Fruit fly (Drosophila melanogaster): ENCODE results near the gene Cyt-c-d.

DNA sequence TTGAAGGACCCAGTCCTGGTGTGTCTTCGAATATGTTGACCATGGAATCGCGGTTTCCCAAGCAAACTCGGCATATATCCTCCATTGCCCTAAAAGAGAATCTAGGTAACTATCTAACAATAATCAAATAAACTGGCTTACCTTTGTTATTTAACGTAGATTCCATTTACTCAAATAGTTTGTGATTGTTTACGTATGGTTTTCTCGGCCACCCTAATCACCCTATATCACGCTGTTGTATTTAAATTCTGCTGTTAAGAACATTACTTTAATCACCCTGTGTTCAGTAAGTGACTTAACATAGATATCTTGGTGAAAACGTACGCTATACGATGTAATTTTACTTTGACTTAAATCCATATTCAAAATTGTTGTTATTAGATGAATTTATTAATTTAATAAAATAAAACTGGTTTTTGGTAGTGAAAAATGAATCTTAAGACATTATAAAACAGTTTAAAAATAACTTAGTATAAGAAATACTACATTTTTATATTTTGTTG, 12.6 kb upstream of the Cyt-c-d start:
- TF ChIP-seq CG6792 (GFP tag; optimal IDR thresholded peaks at IDR 0.05): no peak
- no peak for TF ChIP-seq lz (GFP tag; optimal IDR thresholded peaks at IDR 0.05)
- TF ChIP-seq dac (GFP tag; optimal IDR thresholded peaks at IDR 0.05): no peak
- no peak for TF ChIP-seq CG3919 (GFP tag; optimal IDR thresholded peaks at IDR 0.05)
- TF ChIP-seq spab (GFP tag; optimal IDR thresholded peaks at IDR 0.05): no peak
- no peak for TF ChIP-seq CG11902 (GFP tag; optimal IDR thresholded peaks at IDR 0.05)
- no peak for TF ChIP-seq vri (GFP tag; optimal IDR thresholded peaks at IDR 0.05)
- no peak for TF ChIP-seq ss (GFP tag; optimal IDR thresholded peaks at IDR 0.05)
- no peak for TF ChIP-seq Blimp-1 (GFP tag; optimal IDR thresholded peaks at IDR 0.05)
- no peak for TF ChIP-seq CG34406 (GFP tag; optimal IDR thresholded peaks at IDR 0.05)
- no peak for TF ChIP-seq Smox (GFP tag; optimal IDR thresholded peaks at IDR 0.05)
- TF ChIP-seq CG11294 (GFP tag; IDR thresholded peaks at IDR 0.05): no peak
